Fruit fly (Drosophila melanogaster) whole organism, embryonic: ENCODE results near the gene Rh5.

Source experiments
- ATbp ChIP-seq: fragments of 200-800 bp; sonication (Bioruptor generic); optimal IDR thresholded peaks from 2 replicates; lab custom pipeline; 2017; ENCODE audit warnings: missing biosample characterization, mild to moderate bottlenecking, missing genetic modification characterization, missing genetic modification reagents
- Bdp1 ChIP-seq: fragments of 200-800 bp; sonication (Bioruptor generic); optimal IDR thresholded peaks from 3 replicates; lab custom pipeline; 2016; ENCODE audit warnings: missing biosample characterization, missing genetic modification characterization
- CG10366 ChIP-seq: fragments of 200-800 bp; sonication (Bioruptor generic); IDR thresholded peaks from 2 replicates; pipeline ENCODE4 v1.3.6; 2022; ENCODE audit warnings: missing biosample characterization, missing genetic modification characterization
- CG10565 ChIP-seq: fragments of 200-800 bp; sonication (Bioruptor generic); optimal IDR thresholded peaks from 3 replicates; lab custom pipeline; 2016; ENCODE audit warnings: missing biosample characterization, mild to moderate bottlenecking, missing genetic modification characterization
- CG12659 ChIP-seq: fragments of 200-800 bp; sonication (Bioruptor generic); optimal IDR thresholded peaks from 3 replicates; lab custom pipeline; 2017; ENCODE audit warnings: mild to moderate bottlenecking, missing biosample characterization, missing genetic modification reagents, missing genetic modification characterization
- CG12769 ChIP-seq: fragments of 200-800 bp; sonication (Bioruptor generic); optimal IDR thresholded peaks from 2 replicates; lab custom pipeline; 2019; ENCODE audit warnings: missing biosample characterization, mild to moderate bottlenecking, missing genetic modification characterization, moderate library complexity
- CG13287 ChIP-seq: fragments of 200-800 bp; sonication (Bioruptor generic); IDR thresholded peaks from 2 replicates; pipeline ENCODE4 v1.3.6; 2022; ENCODE audit warnings: missing biosample characterization, missing genetic modification characterization; ENCODE audit not compliant: partially characterized antibody
- CG15073 ChIP-seq: fragments of 200-800 bp; sonication (Bioruptor generic); optimal IDR thresholded peaks from 2 replicates; lab custom pipeline; 2016; ENCODE audit warnings: missing biosample characterization, missing genetic modification characterization
- CG17359 ChIP-seq: fragments of 200-800 bp; sonication (Bioruptor generic); optimal IDR thresholded peaks from 3 replicates; lab custom pipeline; 2018; ENCODE audit warnings: missing biosample characterization, mild to moderate bottlenecking, missing genetic modification characterization, moderate library complexity
- CG4328 ChIP-seq: fragments of 200-800 bp; sonication (Bioruptor generic); optimal IDR thresholded peaks from 3 replicates; lab custom pipeline; 2017; ENCODE audit warnings: missing biosample characterization, missing genetic modification reagents, missing genetic modification characterization
- CG6175 ChIP-seq: fragments of 200-800 bp; sonication (Bioruptor generic); IDR thresholded peaks from 3 replicates; pipeline ENCODE4 v1.3.6; 2022; ENCODE audit warnings: missing biosample characterization, missing genetic modification characterization
- CG7786 ChIP-seq: fragments of 200-800 bp; sonication (Bioruptor generic); optimal IDR thresholded peaks from 2 replicates; lab custom pipeline; 2016; ENCODE audit warnings: missing biosample characterization, missing genetic modification characterization
- CG8281 ChIP-seq: fragments of 200-800 bp; sonication (Bioruptor generic); optimal IDR thresholded peaks from 2 replicates; lab custom pipeline; 2018; ENCODE audit warnings: missing biosample characterization, mild to moderate bottlenecking, missing genetic modification characterization, moderate library complexity
- CG9437 ChIP-seq: fragments of 200-800 bp; sonication (Bioruptor generic); optimal IDR thresholded peaks from 2 replicates; lab custom pipeline; 2018; ENCODE audit warnings: missing biosample characterization, mild to moderate bottlenecking, missing genetic modification characterization
- CkIIα-i1 ChIP-seq: fragments of 200-800 bp; sonication (Bioruptor generic); IDR thresholded peaks from 2 replicates; pipeline ENCODE4 v1.3.6; 2022; ENCODE audit warnings: missing biosample characterization, missing genetic modification characterization
- D19A ChIP-seq: fragments of 200-800 bp; optimal IDR thresholded peaks from 3 replicates; lab custom pipeline; 2019; ENCODE audit warnings: missing biosample characterization, mild to moderate bottlenecking, missing genetic modification characterization, moderate library complexity
- Dbx ChIP-seq: fragments of 200-800 bp; sonication (Bioruptor generic); IDR thresholded peaks from 3 replicates; pipeline ENCODE4 v1.3.6; 2022; ENCODE audit warnings: missing biosample characterization, missing genetic modification characterization
- Fer3 ChIP-seq: fragments of 200-800 bp; sonication (Bioruptor generic); optimal IDR thresholded peaks from 2 replicates; lab custom pipeline; 2018; ENCODE audit warnings: missing biosample characterization, mild to moderate bottlenecking, missing genetic modification characterization, moderate library complexity
- HLH4C ChIP-seq: fragments of 200-800 bp; sonication (Bioruptor generic); IDR thresholded peaks from 3 replicates; pipeline ENCODE4 v1.3.6; 2022; ENCODE audit warnings: missing biosample characterization, missing genetic modification characterization; ENCODE audit not compliant: partially characterized antibody
- Hr51 ChIP-seq, 2 experiments: fragments of 200-800 bp; sonication (Bioruptor generic); optimal IDR thresholded peaks; 2 replicates in 1 of 2; 3 replicates in 1 of 2; lab custom pipeline; 2016 to 2018; ENCODE audit warnings: missing biosample characterization in 2 of 2, missing genetic modification characterization in 2 of 2, mild to moderate bottlenecking in 1 of 2, moderate library complexity in 1 of 2
- MESR4 ChIP-seq: fragments of 200-800 bp; sonication (Bioruptor generic); optimal IDR thresholded peaks from 2 replicates; lab custom pipeline; 2018; ENCODE audit warnings: missing biosample characterization, mild to moderate bottlenecking, missing genetic modification characterization, moderate library complexity
- Max ChIP-seq: fragments of 200-800 bp; sonication (Bioruptor generic); optimal IDR thresholded peaks from 2 replicates; lab custom pipeline; 2016; ENCODE audit warnings: missing biosample characterization, mild to moderate bottlenecking, missing genetic modification characterization
- Nf-YA ChIP-seq: fragments of 200-800 bp; sonication (Bioruptor generic); IDR thresholded peaks from 2 replicates; pipeline ENCODE4 v1.3.6; 2022; ENCODE audit warnings: missing biosample characterization, missing genetic modification characterization
- PHDP ChIP-seq: fragments of 200-800 bp; sonication (Bioruptor generic); optimal IDR thresholded peaks from 3 replicates; lab custom pipeline; 2018; ENCODE audit warnings: missing biosample characterization, mild to moderate bottlenecking, missing genetic modification characterization, moderate library complexity
- Pdp1 ChIP-seq, 2 experiments: fragments of 200-800 bp; sonication (Bioruptor generic); optimal IDR thresholded peaks; 3 replicates each; lab custom pipeline; 2016; ENCODE audit warnings: missing biosample characterization in 2 of 2, missing genetic modification characterization in 2 of 2, mild to moderate bottlenecking in 1 of 2, moderate library complexity in 1 of 2
- Rx ChIP-seq: fragments of 200-800 bp; sonication (Bioruptor generic); IDR thresholded peaks from 2 replicates; pipeline ENCODE4 v1.3.6; 2022; ENCODE audit warnings: missing biosample characterization, missing genetic modification characterization
- Sin3A ChIP-seq: fragments of >200 bp; optimal IDR thresholded peaks from 2 replicates; lab custom pipeline; 2018
- Sox100B ChIP-seq: fragments of 200-800 bp; sonication (Bioruptor generic); optimal IDR thresholded peaks from 3 replicates; lab custom pipeline; 2018; ENCODE audit warnings: missing biosample characterization, mild to moderate bottlenecking, missing genetic modification characterization
- Usf ChIP-seq: fragments of 200-800 bp; sonication (Bioruptor generic); optimal IDR thresholded peaks from 2 replicates; lab custom pipeline; 2017; ENCODE audit warnings: missing genotype, missing biosample characterization, missing genetic modification characterization
- ash1 ChIP-seq: fragments of 200-800 bp; sonication (Bioruptor generic); optimal IDR thresholded peaks from 2 replicates; lab custom pipeline; 2018; ENCODE audit warnings: missing biosample characterization, mild to moderate bottlenecking, missing genetic modification characterization
- bigmax ChIP-seq: fragments of 200-800 bp; sonication (Bioruptor generic); optimal IDR thresholded peaks from 2 replicates; lab custom pipeline; 2018; ENCODE audit warnings: missing biosample characterization, mild to moderate bottlenecking, missing genetic modification characterization
- caup ChIP-seq: fragments of 200-800 bp; sonication (Bioruptor generic); optimal IDR thresholded peaks from 3 replicates; lab custom pipeline; 2017; ENCODE audit warnings: missing biosample characterization, mild to moderate bottlenecking, missing genetic modification characterization, moderate library complexity; ENCODE audit not compliant: severe bottlenecking
- chn ChIP-seq: fragments of 200-800 bp; sonication (Bioruptor generic); optimal IDR thresholded peaks from 2 replicates; lab custom pipeline; 2016; ENCODE audit warnings: missing biosample characterization, missing genetic modification characterization
- da ChIP-seq: fragments of 200-800 bp; sonication (Bioruptor generic); optimal IDR thresholded peaks from 2 replicates; lab custom pipeline; 2016; ENCODE audit warnings: missing biosample characterization, missing genetic modification characterization
- eyg ChIP-seq: fragments of 200-800 bp; sonication (Bioruptor generic); optimal IDR thresholded peaks from 3 replicates; lab custom pipeline; 2016; ENCODE audit warnings: missing biosample characterization, missing genetic modification characterization
- gcm2 ChIP-seq: fragments of 200-800 bp; sonication (Bioruptor generic); optimal IDR thresholded peaks from 2 replicates; lab custom pipeline; 2016; ENCODE audit warnings: missing biosample characterization, missing genetic modification characterization
- grn ChIP-seq: fragments of 200-800 bp; sonication (Bioruptor generic); optimal IDR thresholded peaks from 3 replicates; lab custom pipeline; 2017; ENCODE audit warnings: missing biosample characterization, missing genetic modification characterization
- gsb ChIP-seq: fragments of 200-800 bp; sonication (Bioruptor generic); IDR thresholded peaks from 2 replicates; pipeline ENCODE4 v1.3.6; 2022; ENCODE audit warnings: missing biosample characterization, missing genetic modification characterization
- ham ChIP-seq: fragments of 200-800 bp; sonication (Bioruptor generic); IDR thresholded peaks from 2 replicates; pipeline ENCODE4 v1.3.6; 2022; ENCODE audit warnings: missing biosample characterization, missing genetic modification characterization
- jumu ChIP-seq: fragments of 200-800 bp; sonication (Bioruptor generic); optimal IDR thresholded peaks from 3 replicates; lab custom pipeline; 2016; ENCODE audit warnings: missing biosample characterization, missing genetic modification characterization
- lmd ChIP-seq: fragments of 200-800 bp; sonication (Bioruptor generic); IDR thresholded peaks from 2 replicates; pipeline ENCODE4 v1.3.6; 2022; ENCODE audit warnings: missing biosample characterization, missing genetic modification characterization
- psq ChIP-seq: fragments of 200-800 bp; sonication (Bioruptor generic); optimal IDR thresholded peaks from 2 replicates; lab custom pipeline; 2017; ENCODE audit warnings: missing biosample characterization, missing genetic modification characterization
- row ChIP-seq: fragments of 200-800 bp; sonication (Bioruptor generic); IDR thresholded peaks from 3 replicates; pipeline ENCODE4 v1.3.6; 2022; ENCODE audit warnings: missing biosample characterization, missing genetic modification characterization
- slou ChIP-seq: fragments of 200-800 bp; sonication (Bioruptor generic); optimal IDR thresholded peaks from 3 replicates; lab custom pipeline; 2016; ENCODE audit warnings: missing biosample characterization, missing genetic modification characterization
- sna ChIP-seq: fragments of 200-800 bp; sonication (Bioruptor generic); IDR thresholded peaks from 2 replicates; pipeline ENCODE4 v1.3.6; 2022; ENCODE audit warnings: missing biosample characterization, missing genetic modification characterization; ENCODE audit not compliant: partially characterized antibody
- tll ChIP-seq, 2 experiments: fragments of 200-800 bp in 1 of 2; fragments of >200 bp in 1 of 2; sonication (Bioruptor generic) in 1 of 2; optimal IDR thresholded peaks; 2 replicates each; lab custom pipeline; 2017 to 2019; ENCODE audit warnings: missing biosample characterization in 2 of 2, missing genetic modification characterization in 2 of 2, mild to moderate bottlenecking in 1 of 2, moderate library complexity in 1 of 2
- usp ChIP-seq: fragments of >200 bp; optimal IDR thresholded peaks from 2 replicates; lab custom pipeline; 2017; ENCODE audit warnings: missing biosample characterization, missing genetic modification characterization
- vfl ChIP-seq: fragments of 200-800 bp; sonication (Bioruptor generic); optimal IDR thresholded peaks from 2 replicates; lab custom pipeline; 2016; ENCODE audit warnings: missing biosample characterization, missing genetic modification characterization

Gene Rh5

dm6 chr2L:12045941-12046855 lies 38.2 kb downstream of the Rh5 start, which contains the start of gene CG6770 (continued):
- TF ChIP-seq Dbx (GFP tag; lab: Robert Waterston, UW): peak; percentile 90
- no peak for TF ChIP-seq usp (GFP tag; lab: Kevin White, UChicago)
- TF ChIP-seq Bdp1 (GFP tag; lab: Kevin White, UChicago): no peak
- TF ChIP-seq Rx (GFP tag; lab: Robert Waterston, UW): no peak
- TF ChIP-seq chn: peak; percentile 47
- peak; percentile 79 for TF ChIP-seq ATbp (GFP tag; lab: Kevin White, UChicago)
- peak; percentile 58 for TF ChIP-seq bigmax (GFP tag; lab: Kevin White, UChicago)
- no peak for TF ChIP-seq MESR4
- no peak for TF ChIP-seq psq (GFP tag; lab: Kevin White, UChicago)
- peak; percentile 31 for TF ChIP-seq CG7786
- peak; percentile 89 for TF ChIP-seq Fer3
- no peak for TF ChIP-seq ham (GFP tag; lab: Robert Waterston, UW)
- 0 out of 2 replicates have a peak, but pooled peaks have one; percentile 28 for TF ChIP-seq sna
- TF ChIP-seq tll (GFP tag; optimal IDR thresholded peaks at IDR 0.05; lab: Kevin White, UChicago): no peak
- TF ChIP-seq slou (GFP tag; lab: Kevin White, UChicago): no peak
- peak; percentile 93 for TF ChIP-seq PHDP
- TF ChIP-seq CG15073 (GFP tag; lab: Kevin White, UChicago): peak; percentile 11
- peak; percentile 80 for TF ChIP-seq lmd
- TF ChIP-seq CkIIα-i1 (GFP tag; lab: Robert Waterston, UW): no peak
- TF ChIP-seq vfl (GFP tag; lab: Kevin White, UChicago): peak; percentile 63
- TF ChIP-seq D19A (tag; lab: Kevin White, UChicago): peak; percentile 74
- peak; percentile 94 for TF ChIP-seq row
- TF ChIP-seq Sox100B (GFP tag; lab: Kevin White, UChicago): peak; percentile 84
- peak; percentile 87 for TF ChIP-seq CG10366 (GFP tag; lab: Robert Waterston, UW)
- peak; percentile 34; the same call in 2 of the 3 replicates for TF ChIP-seq HLH4C (GFP tag; lab: Robert Waterston, UW)
- TF ChIP-seq ash1: peak; percentile 17
- TF ChIP-seq Usf (GFP tag; lab: Kevin White, UChicago): peak; percentile 22
- TF ChIP-seq grn: no peak
- no peak for TF ChIP-seq da (GFP tag; lab: Kevin White, UChicago)
- TF ChIP-seq CG9437 (GFP tag; lab: Kevin White, UChicago): peak; percentile 77
- TF ChIP-seq CG8281 (tag; lab: Kevin White, UChicago): peak; percentile 14
- peak; percentile 89 for TF ChIP-seq CG12659 (GFP tag; lab: Kevin White, UChicago)
- TF ChIP-seq CG17359 (tag; lab: Kevin White, UChicago): peak; percentile 79
- TF ChIP-seq caup (GFP tag; lab: Kevin White, UChicago): peak; percentile 91
- no peak for TF ChIP-seq Sin3A
- peak; percentile 55 for TF ChIP-seq Nf-YA (GFP tag; lab: Robert Waterston, UW)
- TF ChIP-seq CG12769: peak; percentile 77
- TF ChIP-seq Hr51 (GFP tag; optimal IDR thresholded peaks at IDR 0.05; lab: Kevin White, UChicago): peak; percentile 46 to 83
- TF ChIP-seq Max (GFP tag; lab: Kevin White, UChicago): peak; percentile 61
- peak; percentile 8 for TF ChIP-seq gcm2
- TF ChIP-seq Pdp1 (GFP tag; optimal IDR thresholded peaks at IDR 0.05; lab: Kevin White, UChicago): peak; percentile 7 to 97
- 0 out of 3 replicates have a peak, but pooled peaks have one; percentile 38 for TF ChIP-seq CG6175 (GFP tag; lab: Robert Waterston, UW)
- peak; percentile 28; the same call in 1 of the 2 replicates for TF ChIP-seq CG13287
- TF ChIP-seq CG10565 (GFP tag; lab: Kevin White, UChicago): no peak
- no peak for TF ChIP-seq eyg (GFP tag; lab: Kevin White, UChicago)
- TF ChIP-seq CG4328 (GFP tag; lab: Kevin White, UChicago): peak; percentile 77
- TF ChIP-seq gsb (GFP tag; lab: Robert Waterston, UW): peak; percentile 79
- no peak for TF ChIP-seq jumu
